Fruit fly (Drosophila melanogaster) whole organism, embryonic: Measurements from ENCODE around the gene Vav.
A peak's percentile ranks its signal among the peaks of the same experiment; 100 is the strongest.

ENCODE experiments used
- ATbp ChIP-seq: fragments of 200-800 bp; sonication (Bioruptor generic); optimal IDR thresholded peaks from 2 replicates; lab custom pipeline; 2017; ENCODE audit warnings: missing biosample characterization, mild to moderate bottlenecking, missing genetic modification characterization, missing genetic modification reagents
- B-H2 ChIP-seq: fragments of 200-800 bp; sonication (Bioruptor generic); optimal IDR thresholded peaks from 2 replicates; lab custom pipeline; 2018; ENCODE audit warnings: missing biosample characterization, mild to moderate bottlenecking, missing genetic modification characterization
- CG10147 ChIP-seq: fragments of 200-800 bp; sonication (Bioruptor generic); optimal IDR thresholded peaks from 2 replicates; lab custom pipeline; 2019; ENCODE audit warnings: missing biosample characterization, mild to moderate bottlenecking, missing genetic modification characterization, moderate library complexity
- CG10209 ChIP-seq: fragments of 200-800 bp; sonication (Bioruptor generic); optimal IDR thresholded peaks from 3 replicates; lab custom pipeline; 2017; ENCODE audit warnings: missing biosample characterization, mild to moderate bottlenecking, missing genetic modification characterization, missing genetic modification reagents
- CG10321 ChIP-seq: fragments of 200-800 bp; sonication (Bioruptor generic); IDR thresholded peaks from 2 replicates; pipeline ENCODE4 v1.3.6; 2022; ENCODE audit warnings: missing biosample characterization, missing genetic modification characterization
- CG10979 ChIP-seq: fragments of 200-800 bp; sonication (Bioruptor generic); optimal IDR thresholded peaks from 2 replicates; lab custom pipeline; 2018; ENCODE audit warnings: missing biosample characterization, mild to moderate bottlenecking, missing genetic modification characterization, moderate library complexity
- CG11085 ChIP-seq: fragments of 200-800 bp; sonication (Bioruptor generic); IDR thresholded peaks from 2 replicates; pipeline ENCODE4 v1.3.6; 2022; ENCODE audit warnings: missing biosample characterization, missing genetic modification characterization
- CG11247 ChIP-seq: fragments of 200-800 bp; sonication (Bioruptor generic); IDR thresholded peaks from 2 replicates; pipeline ENCODE4 v1.3.6; 2022; ENCODE audit warnings: missing biosample characterization, missing genetic modification characterization
- CG12659 ChIP-seq: fragments of 200-800 bp; sonication (Bioruptor generic); optimal IDR thresholded peaks from 3 replicates; lab custom pipeline; 2017; ENCODE audit warnings: mild to moderate bottlenecking, missing biosample characterization, missing genetic modification reagents, missing genetic modification characterization
- CG14441 ChIP-seq: fragments of 200-800 bp; sonication (Bioruptor generic); IDR thresholded peaks from 2 replicates; pipeline ENCODE4 v1.3.6; 2022; ENCODE audit warnings: missing biosample characterization, missing genetic modification characterization
- CG16815 ChIP-seq: fragments of 200-800 bp; sonication (Bioruptor generic); optimal IDR thresholded peaks from 3 replicates; lab custom pipeline; 2017; ENCODE audit warnings: missing biosample characterization, mild to moderate bottlenecking, missing genetic modification characterization
- CG18011 ChIP-seq: fragments of 200-800 bp; sonication (Bioruptor generic); optimal IDR thresholded peaks from 2 replicates; lab custom pipeline; 2017; ENCODE audit warnings: missing biosample characterization, missing genetic modification characterization, mild to moderate bottlenecking, moderate library complexity, missing genotype
- CG2199 ChIP-seq: fragments of 200-800 bp; sonication (Bioruptor generic); IDR thresholded peaks from 3 replicates; pipeline ENCODE4 v1.3.6; 2022; ENCODE audit warnings: missing biosample characterization, missing genetic modification characterization
- CG3838 ChIP-seq: fragments of 200-800 bp; sonication (Bioruptor generic); optimal IDR thresholded peaks from 3 replicates; lab custom pipeline; 2016; ENCODE audit warnings: missing biosample characterization, missing genetic modification characterization
- CG6254 ChIP-seq: fragments of 200-800 bp; sonication (Bioruptor generic); optimal IDR thresholded peaks from 3 replicates; lab custom pipeline; 2017; ENCODE audit warnings: mild to moderate bottlenecking, missing biosample characterization, missing genetic modification reagents, missing genetic modification characterization
- CG7839 ChIP-seq: fragments of 200-800 bp; sonication (Bioruptor generic); optimal IDR thresholded peaks from 3 replicates; lab custom pipeline; 2018; ENCODE audit warnings: missing biosample characterization, mild to moderate bottlenecking, missing genetic modification characterization, moderate library complexity
- CG9797 ChIP-seq: fragments of 200-800 bp; sonication (Bioruptor generic); optimal IDR thresholded peaks from 3 replicates; lab custom pipeline; 2018; ENCODE audit warnings: missing biosample characterization, mild to moderate bottlenecking, missing genetic modification characterization
- CTCF ChIP-seq: fragments of 200-800 bp; sonication (Bioruptor generic); optimal IDR thresholded peaks from 2 replicates; lab custom pipeline; 2017; ENCODE audit warnings: missing biosample characterization, mild to moderate bottlenecking, missing genetic modification characterization, moderate library complexity
- D19B ChIP-seq: fragments of 200-800 bp; sonication (Bioruptor generic); optimal IDR thresholded peaks from 2 replicates; lab custom pipeline; 2017; ENCODE audit warnings: missing biosample characterization, mild to moderate bottlenecking, missing genetic modification characterization
- Dll ChIP-seq: fragments of 200-800 bp; sonication (Bioruptor generic); IDR thresholded peaks from 4 replicates; pipeline ENCODE4 v1.3.6; 2022; ENCODE audit warnings: missing biosample characterization, missing genetic modification characterization; ENCODE audit not compliant: partially characterized antibody
- Ets65A ChIP-seq: fragments of 200-800 bp; sonication (Bioruptor generic); peaks from one replicate; lab custom pipeline; 2016; ENCODE audit warnings: missing biosample characterization, missing genetic modification characterization
- H2.0 ChIP-seq: fragments of 200-800 bp; sonication (Bioruptor generic); IDR thresholded peaks from 2 replicates; pipeline ENCODE4 v1.3.6; 2022; ENCODE audit warnings: missing biosample characterization, missing genetic modification characterization
- Hr39 ChIP-seq: fragments of >200 bp; optimal IDR thresholded peaks from 2 replicates; lab custom pipeline; 2017
- Med ChIP-seq: fragments of 200-800 bp; sonication (Bioruptor generic); peaks from one replicate; lab custom pipeline; 2016; ENCODE audit warnings: missing biosample characterization, missing genetic modification characterization, mild to moderate bottlenecking, inconsistent platforms, moderate library complexity
- Nf-YB ChIP-seq: fragments of 200-800 bp; sonication (Bioruptor generic); optimal IDR thresholded peaks from 3 replicates; lab custom pipeline; 2019; ENCODE audit warnings: missing biosample characterization, mild to moderate bottlenecking, missing genetic modification characterization, moderate library complexity
- Ptx1 ChIP-seq: fragments of 200-800 bp; sonication (Bioruptor generic); IDR thresholded peaks from 2 replicates; pipeline ENCODE4 v1.3.6; 2022; ENCODE audit warnings: missing biosample characterization, missing genetic modification characterization
- Rx ChIP-seq: fragments of 200-800 bp; sonication (Bioruptor generic); IDR thresholded peaks from 2 replicates; pipeline ENCODE4 v1.3.6; 2022; ENCODE audit warnings: missing biosample characterization, missing genetic modification characterization
- Spps ChIP-seq: fragments of 200-800 bp; sonication (Bioruptor generic); optimal IDR thresholded peaks from 2 replicates; lab custom pipeline; 2018; ENCODE audit warnings: missing biosample characterization, mild to moderate bottlenecking, missing genetic modification characterization
- Ssrp ChIP-seq: fragments of 200-800 bp; sonication (Bioruptor generic); optimal IDR thresholded peaks from 2 replicates; lab custom pipeline; 2018; ENCODE audit warnings: missing biosample characterization, mild to moderate bottlenecking, missing genetic modification characterization, moderate library complexity
- amos ChIP-seq: fragments of 200-800 bp; sonication (Bioruptor generic); IDR thresholded peaks from 2 replicates; pipeline ENCODE4 v1.3.6; 2022; ENCODE audit warnings: missing biosample characterization, missing genetic modification characterization; ENCODE audit not compliant: partially characterized antibody
- ato ChIP-seq: fragments of 200-800 bp; sonication (Bioruptor generic); IDR thresholded peaks from 2 replicates; pipeline ENCODE4 v1.3.6; 2022; ENCODE audit warnings: missing biosample characterization, missing genetic modification characterization; ENCODE audit not compliant: partially characterized antibody
- bbx ChIP-seq: fragments of 200-800 bp; sonication (Bioruptor generic); IDR thresholded peaks from 2 replicates; pipeline ENCODE4 v1.3.6; 2022; ENCODE audit warnings: missing biosample characterization, missing genetic modification characterization; ENCODE audit not compliant: partially characterized antibody
- bigmax ChIP-seq: fragments of 200-800 bp; sonication (Bioruptor generic); optimal IDR thresholded peaks from 2 replicates; lab custom pipeline; 2018; ENCODE audit warnings: missing biosample characterization, mild to moderate bottlenecking, missing genetic modification characterization
- cato ChIP-seq: fragments of 200-800 bp; sonication (Bioruptor generic); optimal IDR thresholded peaks from 2 replicates; lab custom pipeline; 2016; ENCODE audit warnings: missing biosample characterization, missing genetic modification characterization, borderline replicate concordance
- crc ChIP-seq: fragments of 200-800 bp; sonication (Bioruptor generic); optimal IDR thresholded peaks from 2 replicates; lab custom pipeline; 2016; ENCODE audit warnings: missing biosample characterization, missing genetic modification characterization
- crp ChIP-seq, 2 experiments: fragments of 200-800 bp; sonication (Bioruptor generic); optimal IDR thresholded peaks; 2 replicates in 1 of 2; 3 replicates in 1 of 2; lab custom pipeline; 2017; ENCODE audit warnings: missing biosample characterization in 2 of 2, missing genetic modification characterization in 2 of 2, mild to moderate bottlenecking in 1 of 2, moderate library complexity in 1 of 2
- danr ChIP-seq: fragments of 200-800 bp; sonication (Bioruptor generic); IDR thresholded peaks from 2 replicates; pipeline ENCODE4 v1.3.6; 2022; ENCODE audit warnings: missing biosample characterization, missing genetic modification characterization
- en ChIP-seq: fragments of 200-800 bp; sonication (Bioruptor generic); optimal IDR thresholded peaks from 2 replicates; lab custom pipeline; 2016; ENCODE audit warnings: missing biosample characterization, missing genetic modification characterization
- eve ChIP-seq, 2 experiments: fragments of >200 bp; optimal IDR thresholded peaks; 2 replicates each; lab custom pipeline; 2017; ENCODE audit warnings: missing biosample characterization in 2 of 2, missing genetic modification characterization in 2 of 2
- fd3F ChIP-seq: fragments of 200-800 bp; sonication (Bioruptor generic); optimal IDR thresholded peaks from 2 replicates; lab custom pipeline; 2018; ENCODE audit warnings: missing biosample characterization, mild to moderate bottlenecking, missing genetic modification characterization, moderate library complexity
- fd64A ChIP-seq: fragments of 200-800 bp; sonication (Bioruptor generic); optimal IDR thresholded peaks from 3 replicates; lab custom pipeline; 2018; ENCODE audit warnings: missing biosample characterization, mild to moderate bottlenecking, missing genetic modification characterization
- gfzf ChIP-seq: fragments of 200-800 bp; sonication (Bioruptor generic); optimal IDR thresholded peaks from 2 replicates; lab custom pipeline; 2016; ENCODE audit warnings: missing biosample characterization, mild to moderate bottlenecking, missing genetic modification characterization, moderate library complexity
- ham ChIP-seq: fragments of 200-800 bp; sonication (Bioruptor generic); IDR thresholded peaks from 2 replicates; pipeline ENCODE4 v1.3.6; 2022; ENCODE audit warnings: missing biosample characterization, missing genetic modification characterization
- mam ChIP-seq: fragments of 200-800 bp; sonication (Bioruptor generic); optimal IDR thresholded peaks from 3 replicates; lab custom pipeline; 2016; ENCODE audit warnings: missing biosample characterization, missing genetic modification characterization
- pfk ChIP-seq: fragments of 200-800 bp; sonication (Bioruptor generic); optimal IDR thresholded peaks from 2 replicates; lab custom pipeline; 2018; ENCODE audit warnings: missing biosample characterization, mild to moderate bottlenecking, missing genetic modification characterization, moderate library complexity
- run ChIP-seq: fragments of 200-800 bp; sonication (Bioruptor generic); optimal IDR thresholded peaks from 3 replicates; lab custom pipeline; 2018; ENCODE audit warnings: missing biosample characterization, mild to moderate bottlenecking, missing genetic modification characterization
- slp2 ChIP-seq: fragments of 200-800 bp; sonication (Bioruptor generic); optimal IDR thresholded peaks from 2 replicates; lab custom pipeline; 2016; ENCODE audit warnings: missing biosample characterization, missing genetic modification characterization
- sqz ChIP-seq: fragments of 200-800 bp; sonication (Bioruptor generic); optimal IDR thresholded peaks from 3 replicates; lab custom pipeline; 2018; ENCODE audit warnings: missing biosample characterization, mild to moderate bottlenecking, missing genetic modification characterization
- ssp ChIP-seq: fragments of 200-800 bp; sonication (Bioruptor generic); IDR thresholded peaks from 2 replicates; pipeline ENCODE4 v1.3.6; 2022; ENCODE audit warnings: missing biosample characterization, missing genetic modification characterization
- tap ChIP-seq: fragments of 200-800 bp; optimal IDR thresholded peaks from 3 replicates; lab custom pipeline; 2019; ENCODE audit warnings: missing biosample characterization, mild to moderate bottlenecking, missing genetic modification characterization, moderate library complexity
- ttk ChIP-seq: fragments of 200-800 bp; sonication (Bioruptor generic); IDR thresholded peaks from 2 replicates; pipeline ENCODE4 v2.1.2; 2022; ENCODE audit warnings: missing biosample characterization, missing genetic modification characterization
- twi ChIP-seq: fragments of 200-800 bp; optimal IDR thresholded peaks from 2 replicates; lab custom pipeline; 2019; ENCODE audit warnings: missing biosample characterization, mild to moderate bottlenecking, missing genetic modification characterization, moderate library complexity
- zfh2 ChIP-seq: fragments of 200-800 bp; sonication (Bioruptor generic); optimal IDR thresholded peaks from 2 replicates; lab custom pipeline; 2016; ENCODE audit warnings: missing biosample characterization, missing genetic modification characterization

Vav gene

DNA sequence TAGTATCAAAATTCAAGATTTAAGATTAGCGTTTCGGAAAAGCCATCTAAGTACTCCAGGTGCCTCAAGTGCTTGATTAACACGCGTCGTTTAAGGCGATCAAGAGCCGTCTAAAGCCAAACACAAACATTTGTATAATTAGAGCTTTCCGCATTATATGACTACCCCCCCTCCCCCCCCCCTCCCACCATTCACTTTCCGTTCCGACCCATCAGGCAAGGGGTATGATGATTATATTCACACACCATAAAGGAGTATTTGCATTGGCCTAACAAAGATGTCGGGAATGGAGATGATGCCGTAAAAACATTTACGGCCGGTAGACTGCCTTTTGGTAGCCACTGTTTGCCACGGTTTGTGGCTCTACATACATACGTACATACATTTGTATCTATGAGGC lies 44.9 kb downstream of the Vav start (continued):
- TF ChIP-seq Rx (GFP tag; lab: Robert Waterston, UW) (no peak), zfh2 (GFP tag; lab: Kevin White, UChicago) (no peak), CG11247 (GFP tag; lab: Robert Waterston, UW) (no peak), CG2199 (GFP tag; lab: Robert Waterston, UW) (no peak), gfzf (GFP tag; lab: Kevin White, UChicago) (no peak), cato (GFP tag; lab: Kevin White, UChicago) (no peak), CG7839 (peak; percentile 23), bigmax (GFP tag; lab: Kevin White, UChicago) (no peak), mam (GFP tag; lab: Kevin White, UChicago) (no peak), CG10209 (GFP tag; lab: Kevin White, UChicago) (no peak), ato (GFP tag; lab: Robert Waterston, UW) (no peak), Dll (GFP tag; lab: Robert Waterston, UW) (no peak), Ets65A (GFP tag; lab: Kevin White, UChicago) (no peak), Med (GFP tag; lab: Kevin White, UChicago) (peak; percentile 64), CG12659 (peak; percentile 12), CG18011 (GFP tag; lab: Kevin White, UChicago) (no peak), ttk (GFP tag; lab: Robert Waterston, UW) (no peak), CG10979 (tag; lab: Kevin White, UChicago) (no peak), Hr39 (lab: Kevin White, UChicago) (no peak), CG14441 (GFP tag; lab: Robert Waterston, UW) (no peak), amos (GFP tag; lab: Robert Waterston, UW) (no peak), CG6254 (no peak), crc (GFP tag; lab: Kevin White, UChicago) (no peak), Ssrp (tag; lab: Kevin White, UChicago) (no peak), CG9797 (GFP tag; lab: Kevin White, UChicago) (no peak), pfk (GFP tag; lab: Kevin White, UChicago) (no peak), CTCF (GFP tag; lab: Kevin White, UChicago) (no peak), ssp (GFP tag; lab: Robert Waterston, UW) (no peak), ham (GFP tag; lab: Robert Waterston, UW) (no peak), D19B (no peak), run (tag; lab: Kevin White, UChicago) (no peak), CG10321 (GFP tag; lab: Robert Waterston, UW) (no peak), danr (GFP tag; lab: Robert Waterston, UW) (no peak), tap (tag; lab: Kevin White, UChicago) (peak; percentile 21), H2.0 (no peak), CG11085 (no peak), en (GFP tag; lab: Kevin White, UChicago) (no peak), bbx (GFP tag; lab: Robert Waterston, UW) (no peak), ATbp (GFP tag; lab: Kevin White, UChicago) (peak; percentile 59), Ptx1 (GFP tag; lab: Robert Waterston, UW) (no peak), B-H2 (GFP tag; lab: Kevin White, UChicago) (peak; percentile 38), slp2 (GFP tag; lab: Kevin White, UChicago) (no peak), fd64A (GFP tag; lab: Kevin White, UChicago) (peak; percentile 6), CG10147 (GFP tag; lab: Kevin White, UChicago) (no peak), Spps (no peak), Nf-YB (GFP tag; lab: Kevin White, UChicago) (no peak), fd3F (GFP tag; lab: Kevin White, UChicago) (peak; percentile 43), CG3838 (GFP tag; lab: Kevin White, UChicago) (no peak), crp (GFP tag; optimal IDR thresholded peaks at IDR 0.05; lab: Kevin White, UChicago) (no peak), twi (no peak), eve (GFP tag; optimal IDR thresholded peaks at IDR 0.05; lab: Kevin White, UChicago) (no peak), CG16815 (no peak), sqz (no peak)
